Worm (Caenorhabditis elegans): ENCODE data around the gene allo-1.
A peak's percentile ranks its signal among the peaks of the same experiment; 100 is the strongest.

The allo-1 gene

ce11 chrIV:10718865-10719264, 22.0 kb upstream of the allo-1 start:
- TF ChIP-seq egl-27 (tag; optimal IDR thresholded peaks at IDR 0.05) = no peak
- no peak for TF ChIP-seq aha-1 (tag)
- no peak for TF ChIP-seq daf-16 (GFP tag; optimal IDR thresholded peaks at IDR 0.05)
- TF ChIP-seq daf-16 (tag; optimal IDR thresholded peaks at IDR 0.05) = no peak
- TF ChIP-seq ZK337.2 (GFP tag; IDR thresholded peaks at IDR 0.05) = no peak
- no peak for TF ChIP-seq mxl-2 (GFP tag; conservative IDR thresholded peaks at IDR 0.05)
- TF ChIP-seq daf-8 (GFP tag; IDR thresholded peaks at IDR 0.05) = no peak
- no peak for TF ChIP-seq nhr-77 (tag; optimal IDR thresholded peaks at IDR 0.05)
- TF ChIP-seq madf-9 (GFP tag; conservative IDR thresholded peaks at IDR 0.05) = no peak
- TF ChIP-seq ztf-11 (tag; optimal IDR thresholded peaks at IDR 0.05) = no peak
- TF ChIP-seq aly-2 (tag; optimal IDR thresholded peaks at IDR 0.05) = no peak
- TF ChIP-seq hlh-30 (tag; optimal IDR thresholded peaks at IDR 0.05; ENCODE audit: insufficient read depth) = no peak
- no peak for TF ChIP-seq egl-43 (GFP tag; IDR thresholded peaks at IDR 0.05)
- no peak for TF ChIP-seq mdt-29 (GFP tag; IDR thresholded peaks at IDR 0.05)

- TF ChIP-seq jun-1 (tag; optimal IDR thresholded peaks at IDR 0.05) = no peak
- no peak for TF ChIP-seq daf-8 (GFP tag; IDR thresholded peaks at IDR 0.05)
- no peak for TF ChIP-seq rbr-2 (tag; optimal IDR thresholded peaks at IDR 0.05)
- TF ChIP-seq ztf-11 (tag; optimal IDR thresholded peaks at IDR 0.05) = no peak
- no peak for TF ChIP-seq ceh-20 (GFP tag; IDR thresholded peaks at IDR 0.05)
- TF ChIP-seq lim-7 (GFP tag; IDR thresholded peaks at IDR 0.05) = no peak
- TF ChIP-seq dpl-1 (GFP tag; optimal IDR thresholded peaks at IDR 0.05) = no peak
- TF ChIP-seq nhr-111 (GFP tag; optimal IDR thresholded peaks at IDR 0.05) = no peak
- no peak for TF ChIP-seq nhr-48 (tag; optimal IDR thresholded peaks at IDR 0.05)
- no peak for TF ChIP-seq ZK337.2 (GFP tag; IDR thresholded peaks at IDR 0.05)
- TF ChIP-seq mep-1 (tag; optimal IDR thresholded peaks at IDR 0.05) = no peak
- TF ChIP-seq ceh-28 (tag; optimal IDR thresholded peaks at IDR 0.05) = no peak
- TF ChIP-seq dve-1 (tag; optimal IDR thresholded peaks at IDR 0.05; ENCODE audit: insufficient read depth) = no peak
- no peak for TF ChIP-seq F49E8.2 (tag; optimal IDR thresholded peaks at IDR 0.05; ENCODE audit: borderline replicate concordance)
- no peak for TF ChIP-seq T20F7.1 (GFP tag; optimal IDR thresholded peaks at IDR 0.05)
- TF ChIP-seq cey-2 (tag; optimal IDR thresholded peaks at IDR 0.05; ENCODE audit: borderline replicate concordance, insufficient read depth) = no peak
- TF ChIP-seq ceh-32 (tag; optimal IDR thresholded peaks at IDR 0.05; ENCODE audit: poor library complexity) = no peak
- TF ChIP-seq hif-1 (tag; optimal IDR thresholded peaks at IDR 0.05) = no peak
- no peak for TF ChIP-seq set-16 (GFP tag; IDR thresholded peaks at IDR 0.05)
- TF ChIP-seq hlh-30 (tag; optimal IDR thresholded peaks at IDR 0.05; ENCODE audit: insufficient read depth) = no peak
Measured at ce11 chrIV:10718075-10718474, 21.2 kb upstream of the allo-1 start.

- TF ChIP-seq unc-62 (GFP tag; optimal IDR thresholded peaks at IDR 0.05 in 1 of 2) (peak in 1 of 2 experiments; percentile 74), unc-62 (tag; optimal IDR thresholded peaks at IDR 0.05) (no peak), snpc-4 (tag; optimal IDR thresholded peaks at IDR 0.05) (no peak)
Measured at ce11 chrIV:10716348-10716747, 19.5 kb upstream of the allo-1 start, which contains the start of gene ncx-3. TSS of gene ncx-3 (plus strand) at chrIV:10716648.

DNA sequence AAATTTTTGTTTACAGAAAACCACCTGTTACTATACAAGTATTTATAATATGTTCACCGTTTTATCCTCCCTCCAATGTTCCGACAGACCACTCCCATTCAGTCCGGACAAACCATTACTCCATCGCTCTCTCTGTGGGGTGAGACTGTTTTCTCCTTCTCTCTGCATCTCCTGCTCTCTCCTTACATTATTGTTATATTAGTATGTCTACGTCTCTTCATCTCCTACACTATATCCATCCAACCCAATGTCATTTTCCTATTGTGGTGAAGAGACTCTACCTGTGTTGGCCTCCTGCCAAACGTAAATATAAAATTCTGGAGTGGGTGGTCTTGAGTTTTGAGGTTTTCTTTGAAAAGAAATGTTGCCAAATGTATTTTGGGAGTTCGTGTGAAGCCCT, 17.7 kb upstream of the allo-1 start:
- no peak for TF ChIP-seq hmg-1.1 (GFP tag; IDR thresholded peaks at IDR 0.05)
- TF ChIP-seq unc-62 (GFP tag; optimal IDR thresholded peaks at IDR 0.05 in 1 of 2) = peak in 1 of 2 experiments; percentile 10
- TF ChIP-seq unc-62 (tag; optimal IDR thresholded peaks at IDR 0.05) = no peak
- TF ChIP-seq nhr-11 (tag; optimal IDR thresholded peaks at IDR 0.05) = no peak
- TF ChIP-seq vab-7 (GFP tag; IDR thresholded peaks at IDR 0.05) = no peak
- TF ChIP-seq F26F4.8 (GFP tag; conservative IDR thresholded peaks at IDR 0.05) = no peak
- TF ChIP-seq nhr-28 (tag; optimal IDR thresholded peaks at IDR 0.05) = peak; percentile 40
- no peak for TF ChIP-seq hlh-11 (tag; optimal IDR thresholded peaks at IDR 0.05)
- no peak for TF ChIP-seq set-16 (GFP tag; IDR thresholded peaks at IDR 0.05)
- no peak for TF ChIP-seq ZK546.5 (tag; optimal IDR thresholded peaks at IDR 0.05)
- no peak for TF ChIP-seq D1046.2 (GFP tag; IDR thresholded peaks at IDR 0.05)
- no peak for TF ChIP-seq zfp-2 (tag; optimal IDR thresholded peaks at IDR 0.05)
- no peak for TF ChIP-seq skn-1 (tag; optimal IDR thresholded peaks at IDR 0.05)
- TF ChIP-seq tag-97 (GFP tag; IDR thresholded peaks at IDR 0.05) = no peak
- TF ChIP-seq lin-13 (GFP tag; optimal IDR thresholded peaks at IDR 0.05) = no peak
